Worm (Caenorhabditis elegans): ENCODE data around the gene C25G4.7.

C25G4.7 gene

ce11 chrIV:12416629-12417404 is 39.9 kb upstream of the C25G4.7 start:
- peak; percentile 8 for TF ChIP-seq nhr-232 (tag; optimal IDR thresholded peaks at IDR 0.05)
- no peak for TF ChIP-seq unc-55 (GFP tag; optimal IDR thresholded peaks at IDR 0.05)
- peak; percentile 34 for TF ChIP-seq che-1 (tag; optimal IDR thresholded peaks at IDR 0.05)
- peak; percentile 22 for TF ChIP-seq dve-1 (tag; optimal IDR thresholded peaks at IDR 0.05)
- TF ChIP-seq hlh-6 (tag; optimal IDR thresholded peaks at IDR 0.05): peak; percentile 44
- no peak for TF ChIP-seq ceh-6 (GFP tag; optimal IDR thresholded peaks at IDR 0.05)
- TF ChIP-seq C38D4.7 (GFP tag; optimal IDR thresholded peaks at IDR 0.05): peak; percentile 40
- peak; percentile 46 for TF ChIP-seq ceh-19 (GFP tag; optimal IDR thresholded peaks at IDR 0.05)
- peak; percentile 31 for TF ChIP-seq hlh-13 (GFP tag; optimal IDR thresholded peaks at IDR 0.05)

DNA sequence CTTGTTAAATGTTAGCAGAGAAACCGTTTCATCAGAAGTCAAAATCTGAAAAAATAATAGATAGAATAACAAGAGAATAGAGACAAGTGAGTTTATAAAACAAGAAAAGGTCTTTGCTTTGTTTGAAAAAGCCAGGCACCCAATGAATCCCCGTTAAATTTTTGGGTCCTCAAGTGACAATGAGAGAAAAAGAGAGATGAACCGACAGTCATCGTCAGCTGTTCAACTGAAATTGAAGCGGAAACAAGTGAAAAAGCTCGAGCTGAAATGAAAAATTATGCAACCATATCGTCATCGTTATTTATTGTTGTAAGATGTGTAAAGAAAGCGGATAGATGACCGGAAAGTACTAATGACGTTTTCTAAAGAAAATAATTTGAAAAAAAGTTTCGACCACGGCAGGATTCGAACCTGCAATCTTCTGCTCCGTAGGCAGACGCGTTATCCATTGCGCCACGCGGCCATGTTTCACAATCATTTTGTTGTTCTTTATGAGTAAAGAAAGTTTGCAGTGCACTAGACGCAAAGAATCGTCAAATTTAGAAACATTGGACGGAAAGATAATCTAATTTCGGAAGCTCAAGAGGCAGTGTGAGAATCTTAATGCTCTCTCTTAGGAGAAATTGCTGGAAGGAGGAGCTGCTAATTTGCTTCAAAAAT is 39.0 kb upstream of the C25G4.7 start, which contains the start of gene F08G5.3:
TSS of gene F08G5.3 (minus strand) at position 51 of the 660 bp plus-strand sequence.
- TF ChIP-seq ceh-9 (tag; optimal IDR thresholded peaks at IDR 0.05) (no peak), unc-3 (GFP tag; conservative IDR thresholded peaks at IDR 0.05) (peak; percentile 43; the same call in 1 of the 2 replicates), unc-3 (tag; optimal IDR thresholded peaks at IDR 0.05) (no peak), elt-2 (tag; optimal IDR thresholded peaks at IDR 0.05) (peak; percentile 58), ceh-19 (GFP tag; optimal IDR thresholded peaks at IDR 0.05) (peak; percentile 22), C38D4.7 (GFP tag; optimal IDR thresholded peaks at IDR 0.05) (peak; percentile 37), nhr-232 (tag; optimal IDR thresholded peaks at IDR 0.05) (no peak), ceh-18 (tag; optimal IDR thresholded peaks at IDR 0.05) (peak; percentile 31), K09A11.1 (tag; optimal IDR thresholded peaks at IDR 0.05; ENCODE audit: insufficient read depth) (no peak), ceh-24 (tag; optimal IDR thresholded peaks at IDR 0.05) (no peak), unc-42 (tag; optimal IDR thresholded peaks at IDR 0.05) (peak; percentile 62), hlh-8 (tag; optimal IDR thresholded peaks at IDR 0.05) (no peak), ceh-14 (tag; optimal IDR thresholded peaks at IDR 0.05) (peak; percentile 13), T23F11.4 (GFP tag; optimal IDR thresholded peaks at IDR 0.05) (peak; percentile 27), ceh-6 (GFP tag; optimal IDR thresholded peaks at IDR 0.05) (peak; percentile 33), npax-4 (tag; optimal IDR thresholded peaks at IDR 0.05) (peak; percentile 20)

DNA sequence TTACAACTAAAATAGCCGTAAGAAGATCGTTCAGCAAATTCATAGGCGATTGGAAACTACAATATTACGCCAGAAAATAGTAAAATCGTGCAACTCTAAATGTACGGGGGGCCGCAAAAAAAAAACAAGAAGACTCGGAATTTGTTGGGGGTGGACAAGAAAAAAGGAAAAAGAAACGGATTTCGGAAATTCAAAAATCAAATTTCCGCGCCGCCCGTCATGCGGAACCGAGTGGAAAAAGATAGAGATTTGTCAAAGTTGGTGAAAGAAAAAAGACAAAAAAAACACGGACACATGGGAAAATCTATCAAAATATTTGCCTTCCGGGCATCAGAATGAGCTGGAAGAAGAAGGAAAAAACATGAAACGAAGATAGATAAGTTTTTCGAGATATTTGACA is 37.4 kb upstream of the C25G4.7 start:
- TF ChIP-seq eyg-1 (tag; optimal IDR thresholded peaks at IDR 0.05) (no peak), ceh-18 (tag; optimal IDR thresholded peaks at IDR 0.05) (no peak), unc-42 (tag; optimal IDR thresholded peaks at IDR 0.05) (peak; percentile 86), ceh-9 (tag; optimal IDR thresholded peaks at IDR 0.05) (no peak)

ce11 chrIV:12420455-12420854 is 36.3 kb upstream of the C25G4.7 start, which contains the start of gene ugt-65:
TSS of gene ugt-65 (plus strand) at chrIV:12420683.
- TF ChIP-seq elt-2 (tag; optimal IDR thresholded peaks at IDR 0.05) (peak; percentile 86), pat-9 (tag; optimal IDR thresholded peaks at IDR 0.05) (no peak)

- no peak for TF ChIP-seq pha-2 (tag; optimal IDR thresholded peaks at IDR 0.05)
- TF ChIP-seq pqm-1 (tag; optimal IDR thresholded peaks at IDR 0.05): no peak
- TF ChIP-seq lim-6 (tag; optimal IDR thresholded peaks at IDR 0.05): no peak
- TF ChIP-seq nhr-11 (tag; optimal IDR thresholded peaks at IDR 0.05): no peak
- no peak for TF ChIP-seq che-1 (tag; optimal IDR thresholded peaks at IDR 0.05)
- no peak for TF ChIP-seq syd-9 (tag; optimal IDR thresholded peaks at IDR 0.05)
- no peak for TF ChIP-seq hlh-13 (GFP tag; optimal IDR thresholded peaks at IDR 0.05)
- TF ChIP-seq hlh-30 (tag; optimal IDR thresholded peaks at IDR 0.05; ENCODE audit: insufficient read depth): no peak
- no peak for TF ChIP-seq ceh-2 (tag; optimal IDR thresholded peaks at IDR 0.05)
- TF ChIP-seq elt-2 (tag; optimal IDR thresholded peaks at IDR 0.05): no peak
- no peak for TF ChIP-seq sdc-2 (tag; optimal IDR thresholded peaks at IDR 0.05)
- no peak for TF ChIP-seq pat-9 (tag; optimal IDR thresholded peaks at IDR 0.05)
- no peak for TF ChIP-seq hlh-8 (tag; optimal IDR thresholded peaks at IDR 0.05)
- TF ChIP-seq elt-4 (tag; optimal IDR thresholded peaks at IDR 0.05): no peak
These were observed 31.1 kb upstream of the C25G4.7 start for ce11 chrIV:12425595-12425994.
